Worm (Caenorhabditis elegans) whole organism, young adult: Measurements from ENCODE around the gene C14B4.2.

Experiments used
- F22D6.2 ChIP-seq: sonication (generic microtip); optimal IDR thresholded peaks from 2 replicates; lab custom pipeline; 2016; ENCODE audit warnings: mild to moderate bottlenecking, missing genetic modification characterization, missing compliant biosample characterization
- F37B4.10 ChIP-seq: fragments of 200-800 bp; sonication (Bioruptor generic); IDR thresholded peaks from 2 replicates; pipeline ENCODE4 v1.3.6; 2022; ENCODE audit warnings: missing genetic modification characterization, missing compliant biosample characterization
- K11D2.4 ChIP-seq: fragments of 200-800 bp; sonication (Bioruptor generic); IDR thresholded peaks from 2 replicates; pipeline ENCODE4 v1.3.6; 2022; ENCODE audit warnings: missing genetic modification reagents, missing genetic modification characterization, missing compliant biosample characterization
- Y56A3A.18 ChIP-seq: fragments of 200-800 bp; sonication (Bioruptor generic); IDR thresholded peaks from 2 replicates; pipeline ENCODE4 v1.3.6; 2022; ENCODE audit warnings: missing genetic modification reagents, missing genetic modification characterization, missing compliant biosample characterization
- Y95B8A.8 ChIP-seq: fragments of 200-800 bp; sonication (Bioruptor generic); IDR thresholded peaks from 2 replicates; pipeline ENCODE4 v1.3.6; 2022; ENCODE audit warnings: missing genetic modification reagents, missing genetic modification characterization, missing compliant biosample characterization
- aptf-2 ChIP-seq: fragments of 200-800 bp; sonication (Bioruptor generic); conservative IDR thresholded peaks from 2 replicates; pipeline ENCODE4 v1.3.6; 2022; ENCODE audit warnings: missing genetic modification reagents, missing genetic modification characterization, missing compliant biosample characterization
- athp-1 ChIP-seq: sonication (generic microtip); optimal IDR thresholded peaks from 2 replicates; lab custom pipeline; 2017; ENCODE audit warnings: mild to moderate bottlenecking, missing genetic modification characterization, missing compliant biosample characterization
- ccch-3 ChIP-seq: fragments of 200-800 bp; sonication (Bioruptor generic); optimal IDR thresholded peaks from 2 replicates; lab custom pipeline; 2018; ENCODE audit warnings: mild to moderate bottlenecking, missing genetic modification characterization, missing compliant biosample characterization
- cebp-1 ChIP-seq, 2 experiments: fragments of 200-800 bp in 1 of 2; sonication (Bioruptor generic) in 1 of 2; sonication (generic microtip) in 1 of 2; IDR thresholded peaks in 1 of 2; optimal IDR thresholded peaks in 1 of 2; 2 replicates each; pipeline versions ENCODE4 v1.3.6 to Lab custom; 2017 to 2022; ENCODE audit warnings: missing compliant biosample characterization in 2 of 2, missing genetic modification characterization in 2 of 2, mild to moderate bottlenecking in 1 of 2, missing genetic modification reagents in 1 of 2, moderate library complexity in 1 of 2
- ceh-27 ChIP-seq: fragments of 200-800 bp; sonication (Bioruptor generic); optimal IDR thresholded peaks from 2 replicates; lab custom pipeline; 2018; ENCODE audit warnings: mild to moderate bottlenecking, missing genetic modification characterization, moderate library complexity, missing compliant biosample characterization
- ceh-91 ChIP-seq: fragments of 200-800 bp; sonication (Bioruptor generic); IDR thresholded peaks from 2 replicates; pipeline ENCODE4 v1.3.6; 2022; ENCODE audit warnings: missing genetic modification reagents, missing genetic modification characterization, missing compliant biosample characterization
- dox-1 ChIP-seq: fragments of 200-800 bp; sonication (Bioruptor generic); IDR thresholded peaks from 2 replicates; pipeline ENCODE4 v1.3.6; 2022; ENCODE audit warnings: missing genetic modification reagents, missing genetic modification characterization, missing compliant biosample characterization
- ekl-4 ChIP-seq: fragments of 200-800 bp; sonication (Bioruptor generic); IDR thresholded peaks from 2 replicates; pipeline ENCODE4 v1.3.6; 2022; ENCODE audit warnings: missing genetic modification reagents, missing genetic modification characterization, missing compliant biosample characterization
- him-1 ChIP-seq: sonication (generic microtip); optimal IDR thresholded peaks from 2 replicates; lab custom pipeline; 2016; ENCODE audit warnings: missing genotype, missing genetic modification reagents, missing genetic modification characterization, missing compliant biosample characterization
- lag-1 ChIP-seq: fragments of 200-800 bp; sonication (Bioruptor generic); IDR thresholded peaks from 2 replicates; pipeline ENCODE4 v1.3.6; 2022; ENCODE audit warnings: missing genetic modification reagents, missing genetic modification characterization, missing compliant biosample characterization
- lin-26 ChIP-seq: fragments of 200-800 bp; sonication (Bioruptor generic); IDR thresholded peaks from 2 replicates; pipeline ENCODE4 v1.3.6; 2022; ENCODE audit warnings: missing genetic modification reagents, missing genetic modification characterization, missing compliant biosample characterization
- lin-40 ChIP-seq: sonication (generic microtip); optimal IDR thresholded peaks from 2 replicates; lab custom pipeline; 2016; ENCODE audit warnings: missing genetic modification characterization, mild to moderate bottlenecking, missing compliant biosample characterization, missing genotype, missing genetic modification reagents
- lsl-1 ChIP-seq: fragments of 200-800 bp; sonication (Bioruptor generic); optimal IDR thresholded peaks from 2 replicates; lab custom pipeline; 2018; ENCODE audit warnings: mild to moderate bottlenecking, missing genetic modification characterization, moderate library complexity, missing compliant biosample characterization
- mxl-1 ChIP-seq: sonication (generic microtip); optimal IDR thresholded peaks from 2 replicates; lab custom pipeline; 2016; ENCODE audit warnings: missing genetic modification characterization, missing compliant biosample characterization
- nhr-120 ChIP-seq: fragments of 200-800 bp; sonication (Bioruptor generic); IDR thresholded peaks from 2 replicates; pipeline ENCODE4 v1.3.6; 2022; ENCODE audit warnings: missing genetic modification characterization, missing compliant biosample characterization
- nhr-90 ChIP-seq: sonication (generic microtip); optimal IDR thresholded peaks from 2 replicates; lab custom pipeline; 2016; ENCODE audit warnings: missing genotype, mild to moderate bottlenecking, missing genetic modification characterization, missing compliant biosample characterization
- pha-4 ChIP-seq: fragments of 150-350 bp; sonication (generic microtip); optimal IDR thresholded peaks from 2 replicates; lab custom pipeline; 2014; ENCODE audit warnings: missing biosample characterization, missing genetic modification reagents, missing genetic modification characterization
- rpc-1 ChIP-seq, 2 experiments: fragments of 150-350 bp in 1 of 2; sonication (generic microtip) in 1 of 2; optimal IDR thresholded peaks; 2 replicates each; lab custom pipeline; 2014 to 2018; ENCODE audit warnings: missing biosample characterization in 1 of 2, missing genetic modification characterization in 1 of 2, missing genetic modification reagents in 1 of 2, missing genotype in 1 of 2
- unc-130 ChIP-seq: sonication (generic microtip); optimal IDR thresholded peaks from 2 replicates; lab custom pipeline; 2016; ENCODE audit warnings: missing genetic modification reagents, missing genetic modification characterization, missing compliant biosample characterization
- unc-62 ChIP-seq: fragments of 150-350 bp; optimal IDR thresholded peaks from 2 replicates; lab custom pipeline; 2014; ENCODE audit warnings: missing biosample characterization, missing genetic modification reagents, missing genetic modification characterization
- zfh-2 ChIP-seq: fragments of 200-800 bp; sonication (Bioruptor generic); conservative IDR thresholded peaks from 2 replicates; pipeline ENCODE4 v1.3.6; 2022; ENCODE audit warnings: missing genetic modification reagents, missing genetic modification characterization, missing compliant biosample characterization
- ztf-22 ChIP-seq: fragments of 200-800 bp; sonication (Bioruptor generic); optimal IDR thresholded peaks from 2 replicates; lab custom pipeline; 2018; ENCODE audit warnings: mild to moderate bottlenecking, missing genetic modification characterization, moderate library complexity, missing compliant biosample characterization
- ztf-26 ChIP-seq: sonication (generic microtip); optimal IDR thresholded peaks from 2 replicates; lab custom pipeline; 2017; ENCODE audit warnings: missing genetic modification characterization, missing compliant biosample characterization

Gene C14B4.2

ce11 chrV:19358039-19358438 lies 4.4 kb downstream of the C14B4.2 start:
- TF ChIP-seq him-1 (tag; lab: Kevin White, UChicago) (no peak), ekl-4 (GFP tag; lab: Robert Waterston, UW) (no peak), zfh-2 (GFP tag; lab: Robert Waterston, UW) (0 out of 2 replicates have a peak, but pooled peaks have one; percentile 39), dox-1 (GFP tag; lab: Robert Waterston, UW) (no peak), pha-4 (tag; lab: Kevin White, UChicago) (no peak), Y56A3A.18 (GFP tag; lab: Robert Waterston, UW) (no peak)
- TF ChIP-seq, all 124 proteins: peak for 1

ce11 chrV:19356717-19357116 lies 5.8 kb downstream of the C14B4.2 start:
- TF ChIP-seq ccch-3 (GFP tag; lab: Kevin White, UChicago): no peak
- no peak for TF ChIP-seq Y95B8A.8
- no peak for TF ChIP-seq unc-130 (GFP tag; lab: Kevin White, UChicago)
- no peak for TF ChIP-seq F37B4.10 (GFP tag; lab: Robert Waterston, UW)
- TF ChIP-seq athp-1 (tag; lab: Kevin White, UChicago): no peak
- no peak for TF ChIP-seq cebp-1 (GFP tag; IDR thresholded peaks at IDR 0.05; lab: Robert Waterston, UW)
- no peak for TF ChIP-seq cebp-1 (tag; optimal IDR thresholded peaks at IDR 0.05; lab: Kevin White, UChicago)
- no peak for TF ChIP-seq K11D2.4 (GFP tag; lab: Robert Waterston, UW)
- no peak for TF ChIP-seq lin-40 (tag; lab: Kevin White, UChicago)
- no peak for TF ChIP-seq mxl-1 (tag; lab: Kevin White, UChicago)
- TF ChIP-seq F22D6.2 (tag; lab: Kevin White, UChicago): no peak
- TF ChIP-seq rpc-1 (optimal IDR thresholded peaks at IDR 0.05; lab: Kevin White, UChicago): no peak
- TF ChIP-seq rpc-1 (tag; optimal IDR thresholded peaks at IDR 0.05; lab: Kevin White, UChicago): no peak

ce11 chrV:19355219-19355618 lies 7.2 kb downstream of the C14B4.2 start:
- TF ChIP-seq nhr-120: 0 out of 2 replicates have a peak, but pooled peaks have one; percentile 10
- no peak for TF ChIP-seq rpc-1 (optimal IDR thresholded peaks at IDR 0.05; lab: Kevin White, UChicago)
- peak; percentile 56 for TF ChIP-seq rpc-1 (tag; optimal IDR thresholded peaks at IDR 0.05; lab: Kevin White, UChicago)
- no peak for TF ChIP-seq ccch-3 (GFP tag; lab: Kevin White, UChicago)

ce11 chrV:19354506-19354905 lies 8.0 kb downstream of the C14B4.2 start:
- TF ChIP-seq unc-62 (GFP tag; lab: Kevin White, UChicago) (no peak), ceh-91 (no peak), ztf-22 (GFP tag; lab: Kevin White, UChicago) (no peak), ceh-27 (no peak), lin-26 (GFP tag; lab: Robert Waterston, UW) (no peak)

ce11 chrV:19351944-19352343 lies 10.5 kb downstream of the C14B4.2 start:
- no peak for TF ChIP-seq lag-1 (GFP tag; lab: Robert Waterston, UW)
- TF ChIP-seq cebp-1 (GFP tag; IDR thresholded peaks at IDR 0.05; lab: Robert Waterston, UW): no peak
- TF ChIP-seq cebp-1 (tag; optimal IDR thresholded peaks at IDR 0.05; lab: Kevin White, UChicago): peak; percentile 6
- no peak for TF ChIP-seq dox-1 (GFP tag; lab: Robert Waterston, UW)

- no peak for TF ChIP-seq ztf-26 (tag; lab: Kevin White, UChicago)
- no peak for TF ChIP-seq him-1 (tag; lab: Kevin White, UChicago)
Measured at ce11 chrV:19337333-19337732, 25.1 kb downstream of the C14B4.2 start.

- TF ChIP-seq nhr-90: no peak
- TF ChIP-seq aptf-2 (GFP tag; lab: Robert Waterston, UW): no peak
- TF ChIP-seq lsl-1 (GFP tag; lab: Kevin White, UChicago): no peak
Measured at ce11 chrV:19329263-19329662, 33.2 kb downstream of the C14B4.2 start, which contains the start of gene fbxb-65. Gene fbxb-65, plus strand, starts transcription at chrV:19329563.
